Fruit fly (Drosophila melanogaster) whole organism, embryonic: Measurements from ENCODE around the gene vih.

Experiments
- Atf6 ChIP-seq: fragments of 200-800 bp; sonication (Bioruptor generic); IDR thresholded peaks from 2 replicates; pipeline ENCODE4 v1.3.6; 2022; ENCODE audit warnings: missing biosample characterization, missing genetic modification characterization
- CG13287 ChIP-seq: fragments of 200-800 bp; sonication (Bioruptor generic); IDR thresholded peaks from 2 replicates; pipeline ENCODE4 v1.3.6; 2022; ENCODE audit warnings: missing biosample characterization, missing genetic modification characterization; ENCODE audit not compliant: partially characterized antibody
- CG15514 ChIP-seq: fragments of 200-800 bp; sonication (Bioruptor generic); optimal IDR thresholded peaks from 3 replicates; lab custom pipeline; 2017; ENCODE audit warnings: missing biosample characterization, missing genetic modification characterization, mild to moderate bottlenecking, moderate library complexity, missing genetic modification reagents
- CG1602 ChIP-seq: fragments of 200-800 bp; sonication (Bioruptor generic); optimal IDR thresholded peaks from 3 replicates; lab custom pipeline; 2016; ENCODE audit warnings: missing biosample characterization, missing genetic modification characterization
- CG16779 ChIP-seq: fragments of 200-800 bp; sonication (Bioruptor generic); IDR thresholded peaks from 2 replicates; pipeline ENCODE4 v1.3.6; 2022; ENCODE audit warnings: missing biosample characterization, missing genetic modification characterization
- CG17328 ChIP-seq: fragments of 200-800 bp; sonication (Bioruptor generic); IDR thresholded peaks from 2 replicates; pipeline ENCODE4 v1.3.6; 2022; ENCODE audit warnings: missing biosample characterization, missing genetic modification characterization
- CG17385 ChIP-seq: fragments of 200-800 bp; sonication (Bioruptor generic); optimal IDR thresholded peaks from 3 replicates; lab custom pipeline; 2018; ENCODE audit warnings: missing biosample characterization, mild to moderate bottlenecking, missing genetic modification characterization
- CG18011 ChIP-seq: fragments of 200-800 bp; sonication (Bioruptor generic); optimal IDR thresholded peaks from 2 replicates; lab custom pipeline; 2017; ENCODE audit warnings: missing biosample characterization, missing genetic modification characterization, mild to moderate bottlenecking, moderate library complexity, missing genotype
- CG2116 ChIP-seq: fragments of 200-800 bp; sonication (Bioruptor generic); optimal IDR thresholded peaks from 3 replicates; lab custom pipeline; 2018; ENCODE audit warnings: missing biosample characterization, mild to moderate bottlenecking, missing genetic modification characterization
- CG30431 ChIP-seq: fragments of 200-800 bp; sonication (Bioruptor generic); optimal IDR thresholded peaks from 2 replicates; lab custom pipeline; 2017; ENCODE audit warnings: missing biosample characterization, missing genetic modification characterization
- CG34422 ChIP-seq: fragments of 200-800 bp; sonication (Bioruptor generic); IDR thresholded peaks from 3 replicates; pipeline ENCODE4 v1.3.6; 2022; ENCODE audit warnings: missing biosample characterization, missing genetic modification characterization
- CG9797 ChIP-seq: fragments of 200-800 bp; sonication (Bioruptor generic); optimal IDR thresholded peaks from 3 replicates; lab custom pipeline; 2018; ENCODE audit warnings: missing biosample characterization, mild to moderate bottlenecking, missing genetic modification characterization
- CoRest ChIP-seq: fragments of 200-800 bp; sonication (Bioruptor generic); optimal IDR thresholded peaks from 3 replicates; lab custom pipeline; 2018; ENCODE audit warnings: missing biosample characterization, mild to moderate bottlenecking, missing genetic modification characterization, moderate library complexity
- Dp ChIP-seq: fragments of 200-800 bp; sonication (Bioruptor generic); optimal IDR thresholded peaks from 2 replicates; lab custom pipeline; 2018; ENCODE audit warnings: missing biosample characterization, mild to moderate bottlenecking, missing genetic modification characterization, moderate library complexity
- E2f2 ChIP-seq: fragments of 200-800 bp; sonication (Bioruptor generic); IDR thresholded peaks from 2 replicates; pipeline ENCODE4 v1.3.6; 2022; ENCODE audit warnings: missing biosample characterization, missing genetic modification characterization
- Ets65A ChIP-seq: fragments of 200-800 bp; sonication (Bioruptor generic); peaks from one replicate; lab custom pipeline; 2016; ENCODE audit warnings: missing biosample characterization, missing genetic modification characterization
- Ets97D ChIP-seq: fragments of 200-800 bp; sonication (Bioruptor generic); optimal IDR thresholded peaks from 3 replicates; lab custom pipeline; 2016; ENCODE audit warnings: missing biosample characterization, missing genetic modification characterization
- HmgZ ChIP-seq: fragments of 200-800 bp; sonication (Bioruptor generic); optimal IDR thresholded peaks from 2 replicates; lab custom pipeline; 2018; ENCODE audit warnings: missing biosample characterization, mild to moderate bottlenecking, missing genetic modification characterization
- MBD-R2 ChIP-seq: fragments of 200-800 bp; sonication (Bioruptor generic); IDR thresholded peaks from 2 replicates; pipeline ENCODE4 v1.3.6; 2022; ENCODE audit warnings: missing biosample characterization, missing genetic modification characterization
- MESR4 ChIP-seq: fragments of 200-800 bp; sonication (Bioruptor generic); optimal IDR thresholded peaks from 2 replicates; lab custom pipeline; 2018; ENCODE audit warnings: missing biosample characterization, mild to moderate bottlenecking, missing genetic modification characterization, moderate library complexity
- Max ChIP-seq: fragments of 200-800 bp; sonication (Bioruptor generic); optimal IDR thresholded peaks from 2 replicates; lab custom pipeline; 2016; ENCODE audit warnings: missing biosample characterization, mild to moderate bottlenecking, missing genetic modification characterization
- Myb ChIP-seq: fragments of 200-800 bp; sonication (Bioruptor generic); optimal IDR thresholded peaks from 2 replicates; lab custom pipeline; 2016; ENCODE audit warnings: missing biosample characterization, missing genetic modification characterization
- NC2α ChIP-seq: fragments of 200-800 bp; sonication (Bioruptor generic); optimal IDR thresholded peaks from 2 replicates; lab custom pipeline; 2016; ENCODE audit warnings: missing biosample characterization, missing genetic modification characterization
- TFAM ChIP-seq: fragments of 200-800 bp; sonication (Bioruptor generic); optimal IDR thresholded peaks from 2 replicates; lab custom pipeline; 2017; ENCODE audit warnings: missing biosample characterization, missing genetic modification characterization, inconsistent platforms
- Usf ChIP-seq: fragments of 200-800 bp; sonication (Bioruptor generic); optimal IDR thresholded peaks from 2 replicates; lab custom pipeline; 2017; ENCODE audit warnings: missing genotype, missing biosample characterization, missing genetic modification characterization
- Xbp1 ChIP-seq: fragments of 200-800 bp; sonication (Bioruptor generic); optimal IDR thresholded peaks from 3 replicates; lab custom pipeline; 2016; ENCODE audit warnings: missing biosample characterization, mild to moderate bottlenecking, missing genetic modification characterization
- YL-1 ChIP-seq: fragments of 200-800 bp; sonication (Bioruptor generic); optimal IDR thresholded peaks from 3 replicates; lab custom pipeline; 2017; ENCODE audit warnings: missing biosample characterization, mild to moderate bottlenecking, missing genetic modification characterization
- amos ChIP-seq: fragments of 200-800 bp; sonication (Bioruptor generic); IDR thresholded peaks from 2 replicates; pipeline ENCODE4 v1.3.6; 2022; ENCODE audit warnings: missing biosample characterization, missing genetic modification characterization; ENCODE audit not compliant: partially characterized antibody
- br ChIP-seq: fragments of >200 bp; optimal IDR thresholded peaks from 2 replicates; lab custom pipeline; 2017
- chinmo ChIP-seq: fragments of 200-800 bp; sonication (Bioruptor generic); IDR thresholded peaks from 4 replicates; pipeline ENCODE4 v1.3.6; 2022; ENCODE audit warnings: missing biosample characterization, missing genetic modification characterization; ENCODE audit not compliant: partially characterized antibody
- dimm ChIP-seq: fragments of 200-800 bp; sonication (Bioruptor generic); IDR thresholded peaks from 2 replicates; pipeline ENCODE4 v1.3.6; 2022; ENCODE audit warnings: missing biosample characterization, missing genetic modification characterization
- dm ChIP-seq: fragments of 200-800 bp; sonication (Bioruptor generic); optimal IDR thresholded peaks from 3 replicates; lab custom pipeline; 2016; ENCODE audit warnings: missing biosample characterization, missing genetic modification characterization
- gfzf ChIP-seq: fragments of 200-800 bp; sonication (Bioruptor generic); optimal IDR thresholded peaks from 2 replicates; lab custom pipeline; 2016; ENCODE audit warnings: missing biosample characterization, mild to moderate bottlenecking, missing genetic modification characterization, moderate library complexity
- grau ChIP-seq: fragments of 200-800 bp; optimal IDR thresholded peaks from 3 replicates; lab custom pipeline; 2019; ENCODE audit warnings: missing biosample characterization, mild to moderate bottlenecking, missing genetic modification characterization, moderate library complexity
- grn ChIP-seq: fragments of 200-800 bp; sonication (Bioruptor generic); optimal IDR thresholded peaks from 3 replicates; lab custom pipeline; 2017; ENCODE audit warnings: missing biosample characterization, missing genetic modification characterization
- her ChIP-seq: fragments of 200-800 bp; sonication (Bioruptor generic); optimal IDR thresholded peaks from 2 replicates; lab custom pipeline; 2016; ENCODE audit warnings: missing biosample characterization, missing genetic modification characterization
- hkb ChIP-seq, 2 experiments: fragments of 200-800 bp in 1 of 2; fragments of >200 bp in 1 of 2; sonication (Bioruptor generic) in 1 of 2; IDR thresholded peaks in 1 of 2; optimal IDR thresholded peaks in 1 of 2; 2 replicates each; pipeline versions ENCODE4 v1.3.6 to Lab custom; 2017 to 2022; ENCODE audit warnings: missing biosample characterization in 1 of 2, missing genetic modification characterization in 1 of 2
- kah ChIP-seq: fragments of 200-800 bp; sonication (Bioruptor generic); optimal IDR thresholded peaks from 2 replicates; lab custom pipeline; 2018; ENCODE audit warnings: missing biosample characterization, mild to moderate bottlenecking, missing genetic modification characterization
- nerfin-2 ChIP-seq: fragments of 200-800 bp; sonication (Bioruptor generic); IDR thresholded peaks from 2 replicates; pipeline ENCODE4 v1.3.6; 2022; ENCODE audit warnings: missing biosample characterization, missing genetic modification characterization; ENCODE audit not compliant: partially characterized antibody
- nmo ChIP-seq: fragments of 200-800 bp; sonication (Bioruptor generic); optimal IDR thresholded peaks from 2 replicates; lab custom pipeline; 2018; ENCODE audit warnings: missing biosample characterization, mild to moderate bottlenecking, missing genetic modification characterization, moderate library complexity
- pzg ChIP-seq: fragments of 200-800 bp; sonication (Bioruptor generic); optimal IDR thresholded peaks from 3 replicates; lab custom pipeline; 2018; ENCODE audit warnings: missing biosample characterization, mild to moderate bottlenecking, missing genetic modification characterization, moderate library complexity
- row ChIP-seq: fragments of 200-800 bp; sonication (Bioruptor generic); IDR thresholded peaks from 3 replicates; pipeline ENCODE4 v1.3.6; 2022; ENCODE audit warnings: missing biosample characterization, missing genetic modification characterization
- sd ChIP-seq: fragments of 200-800 bp; sonication (Bioruptor generic); optimal IDR thresholded peaks from 3 replicates; lab custom pipeline; 2018; ENCODE audit warnings: missing biosample characterization, mild to moderate bottlenecking, missing genetic modification characterization, moderate library complexity
- sens ChIP-seq: fragments of 200-800 bp; sonication (Bioruptor generic); peaks from one replicate; lab custom pipeline; 2016; ENCODE audit warnings: missing biosample characterization, missing genetic modification characterization
- slbo ChIP-seq: fragments of 200-800 bp; sonication (Bioruptor generic); IDR thresholded peaks from 2 replicates; pipeline ENCODE4 v1.3.6; 2022; ENCODE audit warnings: missing biosample characterization, missing genetic modification characterization
- stwl ChIP-seq: fragments of 200-800 bp; sonication (Bioruptor generic); optimal IDR thresholded peaks from 3 replicates; lab custom pipeline; 2018; ENCODE audit warnings: missing biosample characterization, mild to moderate bottlenecking, missing genetic modification characterization, moderate library complexity
- toy ChIP-seq: fragments of 200-800 bp; sonication (Bioruptor generic); IDR thresholded peaks from 2 replicates; pipeline ENCODE4 v1.3.6; 2022; ENCODE audit warnings: missing biosample characterization, missing genetic modification characterization
- trem ChIP-seq: fragments of 200-800 bp; optimal IDR thresholded peaks from 3 replicates; lab custom pipeline; 2019; ENCODE audit warnings: missing biosample characterization, mild to moderate bottlenecking, missing genetic modification characterization, moderate library complexity

The vih gene

dm6 chr3L:12534318-12534717, 30.2 kb downstream of the vih start, which contains the start of gene Pmm2:
Gene Pmm2 (plus strand): TSS chr3L:12534590.
- TF ChIP-seq Xbp1 (GFP tag; lab: Kevin White, UChicago), result peak; percentile 15
- TF ChIP-seq CG17328 (GFP tag; lab: Robert Waterston, UW), result 0 out of 2 replicates have a peak, but pooled peaks have one; percentile 10
- no peak for TF ChIP-seq CG1602 (GFP tag; lab: Kevin White, UChicago)
- TF ChIP-seq MBD-R2 (GFP tag; lab: Robert Waterston, UW), result peak; percentile 42; the same call in 1 of the 2 replicates
- TF ChIP-seq pzg, result peak; percentile 36
- peak; percentile 99 for TF ChIP-seq her (GFP tag; lab: Kevin White, UChicago)
- TF ChIP-seq Usf (GFP tag; lab: Kevin White, UChicago), result no peak
- TF ChIP-seq CG30431 (GFP tag; lab: Kevin White, UChicago), result no peak
- no peak for TF ChIP-seq CG16779 (GFP tag; lab: Robert Waterston, UW)
- TF ChIP-seq gfzf, result peak; percentile 71
- peak; percentile 23; the same call in 1 of the 3 replicates for TF ChIP-seq row (GFP tag; lab: Robert Waterston, UW)
- peak; percentile 96 for TF ChIP-seq chinmo (GFP tag; lab: Robert Waterston, UW)
- TF ChIP-seq slbo (GFP tag; lab: Robert Waterston, UW), result no peak
- TF ChIP-seq CG13287 (GFP tag; lab: Robert Waterston, UW), result peak; percentile 41
- TF ChIP-seq grau (tag; lab: Kevin White, UChicago), result peak; percentile 19
- peak; percentile 57 for TF ChIP-seq sens (GFP tag; lab: Kevin White, UChicago)
- TF ChIP-seq MESR4, result peak; percentile 46
- peak; percentile 24; the same call in 1 of the 2 replicates for TF ChIP-seq amos (GFP tag; lab: Robert Waterston, UW)
- TF ChIP-seq E2f2, result peak; percentile 63
- TF ChIP-seq hkb (optimal IDR thresholded peaks at IDR 0.05; lab: Kevin White, UChicago), result no peak
- TF ChIP-seq hkb (GFP tag; IDR thresholded peaks at IDR 0.05; lab: Robert Waterston, UW), result 0 out of 2 replicates have a peak, but pooled peaks have one; percentile 7
- TF ChIP-seq CG15514 (GFP tag; lab: Kevin White, UChicago), result peak; percentile 99
- TF ChIP-seq trem (tag; lab: Kevin White, UChicago), result peak; percentile 3
- TF ChIP-seq sd, result no peak
- no peak for TF ChIP-seq NC2α (GFP tag; lab: Kevin White, UChicago)
- TF ChIP-seq Myb, result peak; percentile 15
- TF ChIP-seq kah (GFP tag; lab: Kevin White, UChicago), result peak; percentile 25
- peak; percentile 26 for TF ChIP-seq Dp
- 0 out of 2 replicates have a peak, but pooled peaks have one; percentile 18 for TF ChIP-seq nerfin-2 (GFP tag; lab: Robert Waterston, UW)
- TF ChIP-seq grn, result peak; percentile 75
- peak; percentile 56; the same call in 1 of the 3 replicates for TF ChIP-seq CG34422 (GFP tag; lab: Robert Waterston, UW)

DNA sequence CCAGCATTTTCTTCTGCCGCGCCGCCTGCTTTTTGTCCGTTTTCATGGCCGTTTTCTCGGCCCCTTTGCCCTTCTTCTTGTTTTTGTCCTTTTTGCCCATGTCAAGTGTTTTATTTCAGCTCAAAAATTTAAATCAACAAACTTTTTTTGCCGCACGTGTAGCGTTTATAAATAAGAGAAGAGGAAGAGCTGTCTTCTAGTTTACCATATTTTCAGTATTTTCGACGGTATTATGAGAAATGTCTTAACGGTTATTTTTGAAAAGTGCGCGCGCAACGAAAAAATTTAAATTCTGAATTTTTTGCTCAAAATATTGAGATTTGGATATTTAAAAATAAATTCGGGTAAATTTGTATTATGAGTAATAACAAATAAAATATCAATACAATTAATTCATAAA, 33.0 kb downstream of the vih start, which contains the start of gene CG4069:
Gene CG4069, minus strand, starts transcription at position 193 of the 400 bp plus-strand sequence.
- TF ChIP-seq dm (GFP tag; lab: Kevin White, UChicago) (peak; percentile 93), MESR4 (peak; percentile 40), Atf6 (GFP tag; lab: Robert Waterston, UW) (no peak), nmo (GFP tag; lab: Kevin White, UChicago) (peak; percentile 13), CoRest (tag; lab: Kevin White, UChicago) (no peak), Ets97D (GFP tag; lab: Kevin White, UChicago) (peak; percentile 17), toy (GFP tag; lab: Robert Waterston, UW) (no peak), gfzf (peak; percentile 84), dimm (GFP tag; lab: Robert Waterston, UW) (no peak), HmgZ (peak; percentile 21), stwl (tag; lab: Kevin White, UChicago) (peak; percentile 14), trem (tag; lab: Kevin White, UChicago) (peak; percentile 36), her (GFP tag; lab: Kevin White, UChicago) (peak; percentile 99), CG2116 (peak; percentile 57), E2f2 (peak; percentile 95), CG18011 (GFP tag; lab: Kevin White, UChicago) (peak; percentile 7), Max (GFP tag; lab: Kevin White, UChicago) (peak; percentile 44), CG17385 (GFP tag; lab: Kevin White, UChicago) (peak; percentile 98), CG9797 (peak; percentile 45), amos (GFP tag; lab: Robert Waterston, UW) (no peak), Ets65A (GFP tag; lab: Kevin White, UChicago) (no peak), YL-1 (GFP tag; lab: Kevin White, UChicago) (peak; percentile 47), sens (GFP tag; lab: Kevin White, UChicago) (no peak), CG15514 (GFP tag; lab: Kevin White, UChicago) (peak; percentile 93), pzg (peak; percentile 38), TFAM (no peak), br (lab: Kevin White, UChicago) (no peak)
